Worm (Caenorhabditis elegans) whole organism, dauer: Measurements from ENCODE around the gene ttr-9.

ENCODE experiments used
- unc-62 ChIP-seq: sonication (generic microtip); optimal IDR thresholded peaks from 2 replicates; lab custom pipeline; 2017; ENCODE audit warnings: missing biosample characterization, missing genetic modification reagents, missing genetic modification characterization

Gene ttr-9

DNA sequence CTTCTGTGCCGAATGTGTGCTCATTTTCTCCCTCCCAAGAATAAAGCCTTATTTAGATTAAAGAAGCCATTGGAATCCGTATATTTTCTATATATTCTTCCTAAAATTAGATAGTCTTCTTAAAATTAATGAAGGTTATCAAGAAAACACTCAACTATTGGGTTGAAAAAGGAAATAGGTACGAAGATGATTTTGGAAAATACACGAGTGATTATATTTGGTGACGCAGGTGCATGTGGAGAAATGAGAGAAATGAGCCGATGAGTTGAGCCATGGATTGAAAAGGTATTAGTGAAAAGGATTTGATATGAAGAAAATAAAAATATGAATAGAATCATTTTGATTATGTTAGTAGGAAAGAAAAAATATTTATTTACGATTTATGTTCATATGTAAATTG is 25.2 kb downstream of the ttr-9 start, which contains the start of gene cng-3:
TSS of gene cng-3 (minus strand) at position 102 of the 400 bp plus-strand sequence.
- no peak for TF ChIP-seq unc-62 (GFP tag; lab: Kevin White, UChicago)

DNA sequence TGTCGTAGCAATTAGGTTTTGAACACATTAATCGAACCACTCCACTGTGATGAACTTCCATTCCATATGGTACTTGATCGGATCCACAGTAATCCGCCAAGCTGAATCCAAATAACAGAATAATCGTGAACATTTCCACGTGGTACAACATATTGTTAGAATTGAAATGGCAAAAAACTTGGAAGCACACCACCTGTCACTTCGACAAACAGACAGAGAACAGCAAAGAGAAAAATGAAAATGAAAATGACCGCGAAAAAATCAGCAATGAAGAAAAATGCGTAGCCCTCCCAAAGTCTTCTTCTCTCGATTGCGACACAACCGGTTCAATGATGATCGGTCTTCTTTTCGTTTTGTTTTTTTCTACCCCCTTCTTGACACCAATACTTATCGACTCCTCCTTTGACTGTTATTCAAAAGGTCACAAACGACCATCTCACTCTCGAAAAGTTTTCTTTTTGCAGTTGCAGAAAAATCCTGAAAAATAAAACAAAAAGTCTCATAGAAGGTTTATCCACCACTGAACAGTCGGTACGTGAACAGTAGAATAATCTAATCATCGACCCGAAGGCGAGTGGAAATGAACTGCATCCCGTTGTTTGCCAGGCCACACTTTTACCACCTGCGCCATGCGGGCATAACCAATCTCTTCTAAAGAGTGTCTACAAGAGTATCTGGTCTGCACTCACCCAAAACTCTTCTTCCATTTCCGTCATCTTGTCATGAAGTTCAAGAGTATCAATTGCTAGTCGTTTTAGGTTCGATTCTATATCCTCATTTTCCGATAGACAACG is 28.8 kb downstream of the ttr-9 start, which contains the start of gene wrt-3:
TSS of gene wrt-3 (minus strand) at position 322 of the 794 bp plus-strand sequence.
- no peak for TF ChIP-seq unc-62 (GFP tag; lab: Kevin White, UChicago)

DNA sequence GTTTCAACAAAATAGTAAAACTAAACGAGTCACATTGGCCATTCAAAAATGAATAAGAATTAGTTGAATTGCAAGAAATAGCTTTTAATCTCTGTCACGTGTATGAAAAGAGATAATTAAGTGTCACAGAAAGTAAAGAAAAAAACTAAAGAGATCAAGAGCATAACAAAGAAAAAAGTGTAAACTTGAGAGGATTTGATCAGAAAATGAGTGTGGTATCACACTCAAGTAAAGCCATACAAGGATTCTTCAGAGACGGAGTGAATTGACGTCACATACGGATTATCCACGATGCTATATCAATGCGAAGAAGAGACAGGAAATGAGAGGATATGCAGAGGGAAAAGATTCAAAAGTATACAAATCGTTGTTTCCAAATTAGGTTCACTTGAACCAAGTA is 36.9 kb downstream of the ttr-9 start:
- no peak for TF ChIP-seq unc-62 (GFP tag; lab: Kevin White, UChicago)

DNA sequence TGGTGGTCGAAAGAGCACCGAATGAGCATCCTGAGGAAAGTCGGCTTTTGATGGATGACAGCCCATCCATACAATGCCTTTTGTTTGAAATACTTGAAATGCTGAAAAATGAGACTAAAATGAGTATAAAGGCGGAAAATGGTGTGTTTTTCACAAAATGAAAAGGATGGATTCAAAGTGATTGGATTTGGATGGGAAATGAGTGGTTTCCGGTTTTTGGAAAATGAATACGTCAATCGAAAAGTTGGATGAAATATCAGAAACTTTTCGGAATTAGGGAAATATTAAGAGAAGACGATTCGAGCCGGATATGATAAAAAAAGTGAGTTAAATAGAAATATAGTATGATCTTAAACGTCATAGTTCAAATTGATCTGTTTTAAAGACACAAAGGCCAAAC is 38.7 kb downstream of the ttr-9 start, which contains the start of gene F38E11.6:
TSS of gene F38E11.6 (minus strand) at position 101 of the 400 bp plus-strand sequence.
- no peak for TF ChIP-seq unc-62 (GFP tag; lab: Kevin White, UChicago)

DNA sequence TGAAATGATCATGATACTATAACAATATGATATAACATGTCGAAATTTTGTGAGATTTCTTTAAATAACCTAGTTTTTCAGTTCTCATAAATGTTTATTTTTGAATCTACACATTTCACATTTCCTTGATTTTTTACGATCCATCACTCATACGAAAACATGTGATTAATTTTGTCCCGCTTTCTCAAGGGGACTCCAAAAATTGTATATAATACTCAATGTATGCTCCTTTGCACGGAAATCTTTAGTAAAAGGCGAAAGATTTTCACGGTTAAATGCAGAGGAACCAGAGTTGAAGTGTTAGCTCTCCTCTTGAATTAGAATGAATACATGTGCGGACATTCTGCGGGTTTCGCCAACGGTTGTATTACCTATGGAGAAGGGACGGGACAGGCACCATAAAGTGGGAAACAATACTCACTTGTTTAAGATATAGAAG is 41.8 kb downstream of the ttr-9 start:
- TF ChIP-seq unc-62 (GFP tag; lab: Kevin White, UChicago), result no peak

DNA sequence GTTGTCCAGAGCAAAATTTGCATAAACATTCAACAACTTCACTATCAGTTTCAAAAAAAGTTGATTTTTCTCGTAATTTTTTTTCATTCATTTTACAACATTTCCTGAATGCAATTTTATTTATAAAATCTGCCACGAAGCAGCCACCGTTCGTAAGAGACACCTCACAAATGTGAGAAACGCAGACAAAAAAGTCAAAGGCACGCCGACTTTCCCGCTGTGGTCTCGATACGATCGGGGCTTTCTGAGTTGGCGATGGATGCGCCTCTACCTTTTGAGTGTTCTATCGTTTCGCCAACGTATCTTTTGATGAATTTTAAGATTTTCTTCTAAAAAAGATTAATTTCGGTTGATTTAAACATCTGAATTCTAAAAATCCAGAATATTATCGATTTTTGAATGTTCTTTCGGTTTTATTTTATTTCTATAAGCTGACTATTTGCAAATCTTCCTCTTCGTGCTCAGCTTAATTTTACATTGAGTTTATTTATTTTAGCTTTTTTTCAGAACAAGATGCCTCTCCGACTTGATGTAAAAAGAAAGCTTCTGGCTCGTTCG is 46.8 kb downstream of the ttr-9 start, which contains the start of gene copb-2:
TSS of gene copb-2 (plus strand) at position 508 of the 558 bp plus-strand sequence.
- TF ChIP-seq unc-62 (GFP tag; lab: Kevin White, UChicago), result no peak

DNA sequence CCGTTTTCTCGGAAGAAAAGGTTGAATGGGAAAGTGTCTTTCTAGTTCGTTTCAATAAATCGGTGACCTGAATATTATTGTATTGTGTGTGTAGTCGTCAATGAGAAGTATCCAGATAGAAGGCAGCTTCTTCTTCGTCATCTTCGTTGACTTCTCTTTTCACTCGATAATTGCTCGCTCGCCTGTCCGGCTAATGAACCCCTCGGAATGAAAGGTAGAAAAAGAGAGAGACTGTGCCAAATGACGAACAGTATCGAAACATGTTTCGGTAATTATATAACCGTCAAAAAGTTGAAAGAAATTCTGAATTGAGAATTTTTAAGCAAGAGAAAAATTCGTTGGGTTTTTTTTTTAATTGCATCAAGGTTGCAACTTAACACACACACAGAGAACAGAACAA is 48.8 kb downstream of the ttr-9 start, which contains the start of gene cutl-17:
TSS of gene cutl-17 (minus strand) at position 101 of the 400 bp plus-strand sequence.
- no peak for TF ChIP-seq unc-62 (GFP tag; lab: Kevin White, UChicago)
